Fruit fly (Drosophila melanogaster) whole organism, embryonic: ENCODE data around the gene Mlc2.

Experiments used
- Abd-B ChIP-seq: fragments of 200-800 bp; sonication (Bioruptor generic); optimal IDR thresholded peaks from 2 replicates; lab custom pipeline; 2018; ENCODE audit warnings: missing biosample characterization, mild to moderate bottlenecking, missing genetic modification characterization, moderate library complexity
- C15 ChIP-seq: fragments of 200-800 bp; sonication (Bioruptor generic); IDR thresholded peaks from 3 replicates; pipeline ENCODE4 v1.3.6; 2022; ENCODE audit warnings: missing biosample characterization, missing genetic modification characterization
- CG10274 ChIP-seq: fragments of 200-800 bp; sonication (Bioruptor generic); optimal IDR thresholded peaks from 3 replicates; lab custom pipeline; 2017; ENCODE audit warnings: missing biosample characterization, mild to moderate bottlenecking, missing genetic modification characterization
- CG10543 ChIP-seq: fragments of 200-800 bp; sonication (Bioruptor generic); optimal IDR thresholded peaks from 3 replicates; lab custom pipeline; 2017; ENCODE audit warnings: missing biosample characterization, mild to moderate bottlenecking, missing genetic modification characterization, moderate library complexity
- CG11504 ChIP-seq: fragments of 200-800 bp; sonication (Bioruptor generic); optimal IDR thresholded peaks from 3 replicates; lab custom pipeline; 2019; ENCODE audit warnings: missing biosample characterization, mild to moderate bottlenecking, missing genetic modification characterization, moderate library complexity
- CG11695 ChIP-seq: fragments of 200-800 bp; sonication (Bioruptor generic); IDR thresholded peaks from 3 replicates; pipeline ENCODE4 v1.3.6; 2022; ENCODE audit warnings: missing biosample characterization, missing genetic modification characterization
- CG1233 ChIP-seq: fragments of 200-800 bp; sonication (Bioruptor generic); optimal IDR thresholded peaks from 4 replicates; lab custom pipeline; 2018; ENCODE audit warnings: missing biosample characterization, mild to moderate bottlenecking, missing genetic modification characterization
- CG13123 ChIP-seq: fragments of 200-800 bp; sonication (Bioruptor generic); optimal IDR thresholded peaks from 2 replicates; lab custom pipeline; 2016; ENCODE audit warnings: missing biosample characterization, missing genetic modification characterization
- CG17568 ChIP-seq: fragments of 200-800 bp; sonication (Bioruptor generic); optimal IDR thresholded peaks from 2 replicates; lab custom pipeline; 2018; ENCODE audit warnings: missing biosample characterization, mild to moderate bottlenecking, missing genetic modification characterization, moderate library complexity
- CG17912 ChIP-seq: fragments of 200-800 bp; sonication (Bioruptor generic); optimal IDR thresholded peaks from 2 replicates; lab custom pipeline; 2018; ENCODE audit warnings: missing biosample characterization, mild to moderate bottlenecking, missing genetic modification characterization
- CG18599 ChIP-seq: fragments of 200-800 bp; sonication (Bioruptor generic); optimal IDR thresholded peaks from 3 replicates; lab custom pipeline; 2017; ENCODE audit warnings: missing biosample characterization, missing genetic modification characterization, mild to moderate bottlenecking, moderate library complexity, missing genetic modification reagents
- CG18764 ChIP-seq: fragments of 200-800 bp; sonication (Bioruptor generic); optimal IDR thresholded peaks from 3 replicates; lab custom pipeline; 2016; ENCODE audit warnings: missing biosample characterization, missing genetic modification characterization
- CG32767 ChIP-seq: fragments of 200-800 bp; sonication (Bioruptor generic); IDR thresholded peaks from 2 replicates; pipeline ENCODE4 v1.3.6; 2022; ENCODE audit warnings: missing biosample characterization, missing genetic modification characterization
- CG4707 ChIP-seq: fragments of 200-800 bp; sonication (Bioruptor generic); optimal IDR thresholded peaks from 2 replicates; lab custom pipeline; 2018; ENCODE audit warnings: missing biosample characterization, mild to moderate bottlenecking, missing genetic modification characterization, moderate library complexity
- CG4854 ChIP-seq: fragments of 200-800 bp; sonication (Bioruptor generic); optimal IDR thresholded peaks from 2 replicates; lab custom pipeline; 2016; ENCODE audit warnings: missing biosample characterization, missing genetic modification characterization, inconsistent platforms
- CG6254 ChIP-seq: fragments of 200-800 bp; sonication (Bioruptor generic); optimal IDR thresholded peaks from 3 replicates; lab custom pipeline; 2017; ENCODE audit warnings: mild to moderate bottlenecking, missing biosample characterization, missing genetic modification reagents, missing genetic modification characterization
- CG9215 ChIP-seq: fragments of 200-800 bp; sonication (Bioruptor generic); IDR thresholded peaks from 2 replicates; pipeline ENCODE4 v1.3.6; 2022; ENCODE audit warnings: missing biosample characterization, missing genetic modification characterization
- CrebB ChIP-seq: fragments of 200-800 bp; sonication (Bioruptor generic); optimal IDR thresholded peaks from 3 replicates; lab custom pipeline; 2018; ENCODE audit warnings: missing biosample characterization, mild to moderate bottlenecking, missing genetic modification characterization
- D19A ChIP-seq: fragments of 200-800 bp; optimal IDR thresholded peaks from 3 replicates; lab custom pipeline; 2019; ENCODE audit warnings: missing biosample characterization, mild to moderate bottlenecking, missing genetic modification characterization, moderate library complexity
- Gug ChIP-seq: fragments of 200-800 bp; sonication (Bioruptor generic); IDR thresholded peaks from 4 replicates; pipeline ENCODE4 v1.3.6; 2022; ENCODE audit warnings: missing biosample characterization, missing genetic modification characterization
- HHEX ChIP-seq: fragments of 200-800 bp; sonication (Bioruptor generic); optimal IDR thresholded peaks from 3 replicates; lab custom pipeline; 2017; ENCODE audit warnings: missing biosample characterization, mild to moderate bottlenecking, missing genetic modification characterization, missing genetic modification reagents
- HmgZ ChIP-seq: fragments of 200-800 bp; sonication (Bioruptor generic); optimal IDR thresholded peaks from 2 replicates; lab custom pipeline; 2018; ENCODE audit warnings: missing biosample characterization, mild to moderate bottlenecking, missing genetic modification characterization
- Hsf ChIP-seq: fragments of 200-800 bp; sonication (Bioruptor generic); optimal IDR thresholded peaks from 3 replicates; lab custom pipeline; 2016; ENCODE audit warnings: missing biosample characterization, missing genetic modification characterization
- MBD-R2 ChIP-seq: fragments of 200-800 bp; sonication (Bioruptor generic); IDR thresholded peaks from 2 replicates; pipeline ENCODE4 v1.3.6; 2022; ENCODE audit warnings: missing biosample characterization, missing genetic modification characterization
- Mrtf ChIP-seq: fragments of 200-800 bp; sonication (Bioruptor generic); IDR thresholded peaks from 3 replicates; pipeline ENCODE4 v1.3.6; 2022; ENCODE audit warnings: missing biosample characterization, missing genetic modification characterization
- Rfx ChIP-seq: fragments of 200-800 bp; sonication (Bioruptor generic); IDR thresholded peaks from 2 replicates; pipeline ENCODE4 v1.3.6; 2022; ENCODE audit warnings: missing biosample characterization, missing genetic modification characterization
- Stat92E ChIP-seq, 3 experiments: fragments of >200 bp in 2 of 3; fragments of 200-800 bp in 1 of 3; sonication (Bioruptor generic) in 1 of 3; optimal IDR thresholded peaks; 2 replicates each; lab custom pipeline; 2017 to 2019; ENCODE audit warnings: missing biosample characterization in 3 of 3, missing genetic modification characterization in 3 of 3, mild to moderate bottlenecking in 1 of 3, moderate library complexity in 1 of 3
- Trl ChIP-seq, 3 experiments: fragments of >200 bp in 2 of 3; fragments of 200-800 bp in 1 of 3; sonication (Bioruptor generic) in 1 of 3; optimal IDR thresholded peaks; 2 replicates in 1 of 3; 3 replicates in 2 of 3; lab custom pipeline; 2016 to 2017; ENCODE audit warnings: missing biosample characterization in 1 of 3, missing genetic modification characterization in 1 of 3
- Usf ChIP-seq: fragments of 200-800 bp; sonication (Bioruptor generic); optimal IDR thresholded peaks from 2 replicates; lab custom pipeline; 2017; ENCODE audit warnings: missing genotype, missing biosample characterization, missing genetic modification characterization
- ase ChIP-seq: fragments of 200-800 bp; sonication (Bioruptor generic); IDR thresholded peaks from 3 replicates; pipeline ENCODE4 v1.3.6; 2022; ENCODE audit warnings: missing biosample characterization, missing genetic modification characterization
- bcd ChIP-seq: fragments of 200-800 bp; sonication (Bioruptor generic); optimal IDR thresholded peaks from 2 replicates; lab custom pipeline; 2017; ENCODE audit warnings: missing biosample characterization, mild to moderate bottlenecking, missing genetic modification characterization
- bigmax ChIP-seq: fragments of 200-800 bp; sonication (Bioruptor generic); optimal IDR thresholded peaks from 2 replicates; lab custom pipeline; 2018; ENCODE audit warnings: missing biosample characterization, mild to moderate bottlenecking, missing genetic modification characterization
- br ChIP-seq: fragments of >200 bp; optimal IDR thresholded peaks from 2 replicates; lab custom pipeline; 2017
- cato ChIP-seq: fragments of 200-800 bp; sonication (Bioruptor generic); optimal IDR thresholded peaks from 2 replicates; lab custom pipeline; 2016; ENCODE audit warnings: missing biosample characterization, missing genetic modification characterization, borderline replicate concordance
- croc ChIP-seq: fragments of 200-800 bp; sonication (Bioruptor generic); conservative IDR thresholded peaks from 3 replicates; pipeline ENCODE4 v1.3.6; 2022; ENCODE audit warnings: missing biosample characterization, missing genetic modification characterization
- cwo ChIP-seq: fragments of 200-800 bp; sonication (Bioruptor generic); optimal IDR thresholded peaks from 3 replicates; lab custom pipeline; 2017; ENCODE audit warnings: missing biosample characterization, missing genetic modification characterization, mild to moderate bottlenecking, moderate library complexity, missing genetic modification reagents
- dpn ChIP-seq, 2 experiments: fragments of 200-800 bp; sonication (Bioruptor generic); optimal IDR thresholded peaks; 3 replicates each; lab custom pipeline; 2016; ENCODE audit warnings: missing biosample characterization in 2 of 2, missing genetic modification characterization in 2 of 2
- fd3F ChIP-seq: fragments of 200-800 bp; sonication (Bioruptor generic); optimal IDR thresholded peaks from 2 replicates; lab custom pipeline; 2018; ENCODE audit warnings: missing biosample characterization, mild to moderate bottlenecking, missing genetic modification characterization, moderate library complexity
- ftz-f1 ChIP-seq: fragments of 200-800 bp; sonication (Bioruptor generic); optimal IDR thresholded peaks from 2 replicates; lab custom pipeline; 2016; ENCODE audit warnings: missing biosample characterization, missing genetic modification characterization
- gcm ChIP-seq: fragments of 200-800 bp; sonication (Bioruptor generic); optimal IDR thresholded peaks from 2 replicates; lab custom pipeline; 2019; ENCODE audit warnings: missing biosample characterization, mild to moderate bottlenecking, missing genetic modification characterization, moderate library complexity
- jigr1 ChIP-seq: fragments of 200-800 bp; sonication (Bioruptor generic); IDR thresholded peaks from 3 replicates; pipeline ENCODE4 v1.3.6; 2022; ENCODE audit warnings: missing biosample characterization, missing genetic modification characterization
- lov ChIP-seq, 2 experiments: fragments of 200-800 bp in 1 of 2; fragments of >200 bp in 1 of 2; sonication (Bioruptor generic) in 1 of 2; IDR thresholded peaks in 1 of 2; optimal IDR thresholded peaks in 1 of 2; 2 replicates in 1 of 2; 3 replicates in 1 of 2; pipeline versions ENCODE4 v1.3.6 to Lab custom; 2017 to 2022; ENCODE audit warnings: missing biosample characterization in 1 of 2, missing genetic modification characterization in 1 of 2
- nom ChIP-seq: fragments of 200-800 bp; sonication (Bioruptor generic); optimal IDR thresholded peaks from 2 replicates; lab custom pipeline; 2017; ENCODE audit warnings: missing biosample characterization, missing genetic modification characterization, mild to moderate bottlenecking, moderate library complexity, missing genetic modification reagents
- oc ChIP-seq: fragments of 200-800 bp; sonication (Bioruptor generic); optimal IDR thresholded peaks from 2 replicates; lab custom pipeline; 2018; ENCODE audit warnings: missing biosample characterization, mild to moderate bottlenecking, missing genetic modification characterization, moderate library complexity
- pita ChIP-seq: fragments of 200-800 bp; sonication (Bioruptor generic); optimal IDR thresholded peaks from 2 replicates; lab custom pipeline; 2017; ENCODE audit warnings: missing biosample characterization, mild to moderate bottlenecking, missing genetic modification characterization
- tap ChIP-seq: fragments of 200-800 bp; optimal IDR thresholded peaks from 3 replicates; lab custom pipeline; 2019; ENCODE audit warnings: missing biosample characterization, mild to moderate bottlenecking, missing genetic modification characterization, moderate library complexity
- tup ChIP-seq: fragments of 200-800 bp; sonication (Bioruptor generic); optimal IDR thresholded peaks from 2 replicates; lab custom pipeline; 2016; ENCODE audit warnings: missing biosample characterization, mild to moderate bottlenecking, missing genetic modification characterization, moderate library complexity
- unc-4 ChIP-seq: fragments of 200-800 bp; sonication (Bioruptor generic); IDR thresholded peaks from 2 replicates; pipeline ENCODE4 v1.3.6; 2022; ENCODE audit warnings: missing biosample characterization, missing genetic modification characterization; ENCODE audit not compliant: partially characterized antibody
- usp ChIP-seq: fragments of >200 bp; optimal IDR thresholded peaks from 2 replicates; lab custom pipeline; 2017; ENCODE audit warnings: missing biosample characterization, missing genetic modification characterization
- z ChIP-seq: fragments of 200-800 bp; sonication (Bioruptor generic); IDR thresholded peaks from 3 replicates; pipeline ENCODE4 v1.3.6; 2022; ENCODE audit warnings: missing biosample characterization, missing genetic modification characterization

Gene Mlc2

dm6 chr3R:30198793-30199192 is 24.4 kb upstream of the Mlc2 start:
- no peak for TF ChIP-seq CG17912
- no peak for TF ChIP-seq C15 (GFP tag; lab: Robert Waterston, UW)
- no peak for TF ChIP-seq br (lab: Kevin White, UChicago)
- TF ChIP-seq tap (tag; lab: Kevin White, UChicago) = no peak
- peak; percentile 33 for TF ChIP-seq CrebB (tag; lab: Kevin White, UChicago)
- TF ChIP-seq ftz-f1 (GFP tag; lab: Kevin White, UChicago) = no peak
- no peak for TF ChIP-seq Hsf (GFP tag; lab: Kevin White, UChicago)
- TF ChIP-seq bcd (GFP tag; lab: Kevin White, UChicago) = peak; percentile 1
- no peak for TF ChIP-seq CG18764 (GFP tag; lab: Kevin White, UChicago)
- TF ChIP-seq jigr1 = no peak
- TF ChIP-seq oc (tag; lab: Kevin White, UChicago) = no peak
- peak; percentile 38 for TF ChIP-seq cwo (GFP tag; lab: Kevin White, UChicago)
- TF ChIP-seq bigmax (GFP tag; lab: Kevin White, UChicago) = no peak
- no peak for TF ChIP-seq CG11695 (GFP tag; lab: Robert Waterston, UW)
- no peak for TF ChIP-seq Stat92E (GFP tag; optimal IDR thresholded peaks at IDR 0.05; lab: Kevin White, UChicago)
- no peak for TF ChIP-seq Mrtf
- no peak for TF ChIP-seq unc-4 (GFP tag; lab: Robert Waterston, UW)
- peak; percentile 30 for TF ChIP-seq HHEX (GFP tag; lab: Kevin White, UChicago)
- TF ChIP-seq gcm (GFP tag; lab: Kevin White, UChicago) = no peak
- TF ChIP-seq CG9215 (GFP tag; lab: Robert Waterston, UW) = no peak
- TF ChIP-seq tup = no peak
- TF ChIP-seq lov (optimal IDR thresholded peaks at IDR 0.05; lab: Kevin White, UChicago) = no peak
- no peak for TF ChIP-seq lov (GFP tag; IDR thresholded peaks at IDR 0.05; lab: Robert Waterston, UW)
- TF ChIP-seq CG10274 (GFP tag; lab: Kevin White, UChicago) = no peak
- no peak for TF ChIP-seq CG6254
- peak; percentile 24 for TF ChIP-seq CG1233 (GFP tag; lab: Kevin White, UChicago)
- TF ChIP-seq Trl (optimal IDR thresholded peaks at IDR 0.05; lab: Kevin White, UChicago) = no peak
- no peak for TF ChIP-seq Trl (GFP tag; optimal IDR thresholded peaks at IDR 0.05; lab: Kevin White, UChicago)
- TF ChIP-seq MBD-R2 (GFP tag; lab: Robert Waterston, UW) = peak; percentile 14; the same call in 1 of the 2 replicates
- TF ChIP-seq croc = no peak
- no peak for TF ChIP-seq nom (GFP tag; lab: Kevin White, UChicago)
- peak; percentile 79 for TF ChIP-seq CG10543
- TF ChIP-seq CG11504 (tag; lab: Kevin White, UChicago) = no peak
- no peak for TF ChIP-seq CG4854 (GFP tag; lab: Kevin White, UChicago)
- TF ChIP-seq usp (GFP tag; lab: Kevin White, UChicago) = no peak
- no peak for TF ChIP-seq z (GFP tag; lab: Robert Waterston, UW)
- no peak for TF ChIP-seq ase (GFP tag; lab: Robert Waterston, UW)
- no peak for TF ChIP-seq Abd-B (GFP tag; lab: Kevin White, UChicago)
- no peak for TF ChIP-seq CG17568
- TF ChIP-seq CG32767 = no peak
- TF ChIP-seq dpn (GFP tag; optimal IDR thresholded peaks at IDR 0.05; lab: Kevin White, UChicago) = no peak
- no peak for TF ChIP-seq Gug (GFP tag; lab: Robert Waterston, UW)
- peak; percentile 23 for TF ChIP-seq fd3F
- TF ChIP-seq D19A (tag; lab: Kevin White, UChicago) = no peak
- peak; percentile 43; the same call in 1 of the 2 replicates for TF ChIP-seq Rfx (GFP tag; lab: Robert Waterston, UW)
- no peak for TF ChIP-seq pita (GFP tag; lab: Kevin White, UChicago)
- no peak for TF ChIP-seq CG13123 (GFP tag; lab: Kevin White, UChicago)
- no peak for TF ChIP-seq CG4707 (GFP tag; lab: Kevin White, UChicago)
- TF ChIP-seq cato = no peak
- TF ChIP-seq HmgZ (tag; lab: Kevin White, UChicago) = peak; percentile 45
- TF ChIP-seq CG18599 (GFP tag; lab: Kevin White, UChicago) = peak; percentile 80
- TF ChIP-seq Usf (GFP tag; lab: Kevin White, UChicago) = no peak
